Worm (Caenorhabditis elegans) whole organism, young adult: Measurements from ENCODE around the gene fbxa-95.

Source experiments
- B0261.1 ChIP-seq: sonication (generic microtip); optimal IDR thresholded peaks from 2 replicates; lab custom pipeline; 2016; ENCODE audit warnings: mild to moderate bottlenecking, missing genetic modification characterization, moderate library complexity, missing compliant biosample characterization
- F52B5.7 ChIP-seq: sonication (generic microtip); optimal IDR thresholded peaks from 2 replicates; lab custom pipeline; 2016; ENCODE audit warnings: mild to moderate bottlenecking, missing genetic modification characterization, missing compliant biosample characterization
- F55B11.4 ChIP-seq: sonication (generic microtip); optimal IDR thresholded peaks from 2 replicates; lab custom pipeline; 2016; ENCODE audit warnings: missing compliant biosample characterization, missing genetic modification characterization, borderline replicate concordance; ENCODE audit not compliant: insufficient read depth
- F57C9.4 ChIP-seq: sonication (generic microtip); optimal IDR thresholded peaks from 2 replicates; lab custom pipeline; 2017; ENCODE audit warnings: mild to moderate bottlenecking, missing genetic modification characterization, missing compliant biosample characterization
- T26A5.8 ChIP-seq: sonication (generic microtip); optimal IDR thresholded peaks from 2 replicates; lab custom pipeline; 2016; ENCODE audit warnings: missing genetic modification characterization, missing compliant biosample characterization
- Y53F4B.3 ChIP-seq: fragments of 200-800 bp; sonication (Bioruptor generic); IDR thresholded peaks from 2 replicates; pipeline ENCODE4 v1.3.6; 2022; ENCODE audit warnings: missing genetic modification reagents, missing genetic modification characterization, missing compliant biosample characterization
- Y53G8AR.9 ChIP-seq: fragments of 200-800 bp; sonication (Bioruptor generic); conservative IDR thresholded peaks from 2 replicates; pipeline ENCODE4 v1.3.6; 2022; ENCODE audit warnings: missing genetic modification reagents, missing genetic modification characterization, missing compliant biosample characterization
- Y56A3A.18 ChIP-seq: fragments of 200-800 bp; sonication (Bioruptor generic); IDR thresholded peaks from 2 replicates; pipeline ENCODE4 v1.3.6; 2022; ENCODE audit warnings: missing genetic modification reagents, missing genetic modification characterization, missing compliant biosample characterization
- Y67H2A.10 ChIP-seq: fragments of 200-800 bp; sonication (Bioruptor generic); conservative IDR thresholded peaks from 2 replicates; pipeline ENCODE4 v1.3.6; 2022; ENCODE audit warnings: missing genetic modification reagents, missing genetic modification characterization, missing compliant biosample characterization
- Y95B8A.8 ChIP-seq: fragments of 200-800 bp; sonication (Bioruptor generic); IDR thresholded peaks from 2 replicates; pipeline ENCODE4 v1.3.6; 2022; ENCODE audit warnings: missing genetic modification reagents, missing genetic modification characterization, missing compliant biosample characterization
- attf-6 ChIP-seq: fragments of 200-800 bp; sonication (Bioruptor generic); IDR thresholded peaks from 2 replicates; pipeline ENCODE4 v1.3.6; 2022; ENCODE audit warnings: missing genetic modification reagents, missing genetic modification characterization, missing compliant biosample characterization
- ccch-3 ChIP-seq: fragments of 200-800 bp; sonication (Bioruptor generic); optimal IDR thresholded peaks from 2 replicates; lab custom pipeline; 2018; ENCODE audit warnings: mild to moderate bottlenecking, missing genetic modification characterization, missing compliant biosample characterization
- dpff-1 ChIP-seq: sonication (generic microtip); optimal IDR thresholded peaks from 2 replicates; lab custom pipeline; 2017; ENCODE audit warnings: mild to moderate bottlenecking, missing genetic modification characterization, missing compliant biosample characterization
- egrh-3 ChIP-seq: fragments of 200-800 bp; sonication (Bioruptor generic); IDR thresholded peaks from 2 replicates; pipeline ENCODE4 v1.3.6; 2022; ENCODE audit warnings: missing genetic modification reagents, missing genetic modification characterization, missing compliant biosample characterization
- ekl-4 ChIP-seq: fragments of 200-800 bp; sonication (Bioruptor generic); IDR thresholded peaks from 2 replicates; pipeline ENCODE4 v1.3.6; 2022; ENCODE audit warnings: missing genetic modification reagents, missing genetic modification characterization, missing compliant biosample characterization
- ets-4 ChIP-seq: fragments of 200-800 bp; sonication (Bioruptor generic); optimal IDR thresholded peaks from 2 replicates; lab custom pipeline; 2018; ENCODE audit warnings: mild to moderate bottlenecking, missing genetic modification characterization, missing compliant biosample characterization
- fkh-3 ChIP-seq: sonication (generic microtip); optimal IDR thresholded peaks from 2 replicates; lab custom pipeline; 2016; ENCODE audit warnings: mild to moderate bottlenecking, missing genetic modification characterization, missing compliant biosample characterization
- gei-17 ChIP-seq: fragments of 200-800 bp; sonication (Bioruptor generic); optimal IDR thresholded peaks from 2 replicates; lab custom pipeline; 2018; ENCODE audit warnings: mild to moderate bottlenecking, missing genetic modification characterization, missing compliant biosample characterization
- him-1 ChIP-seq: sonication (generic microtip); optimal IDR thresholded peaks from 2 replicates; lab custom pipeline; 2016; ENCODE audit warnings: missing genotype, missing genetic modification reagents, missing genetic modification characterization, missing compliant biosample characterization
- hlh-26 ChIP-seq: fragments of 200-800 bp; sonication (Bioruptor generic); conservative IDR thresholded peaks from 2 replicates; pipeline ENCODE4 v1.3.6; 2022; ENCODE audit warnings: missing genetic modification reagents, missing genetic modification characterization, missing compliant biosample characterization
- hrde-1 ChIP-seq: sonication (generic microtip); optimal IDR thresholded peaks from 2 replicates; lab custom pipeline; 2016; ENCODE audit warnings: missing genetic modification characterization, mild to moderate bottlenecking, missing compliant biosample characterization, moderate library complexity, missing genotype, missing genetic modification reagents, borderline replicate concordance
- hsf-1 ChIP-seq: fragments of 200-800 bp; sonication (Bioruptor generic); IDR thresholded peaks from 2 replicates; pipeline ENCODE4 v1.3.6; 2022; ENCODE audit warnings: missing genetic modification reagents, missing genetic modification characterization, missing compliant biosample characterization
- lin-40 ChIP-seq: sonication (generic microtip); optimal IDR thresholded peaks from 2 replicates; lab custom pipeline; 2016; ENCODE audit warnings: missing genetic modification characterization, mild to moderate bottlenecking, missing compliant biosample characterization, missing genotype, missing genetic modification reagents
- lin-54 ChIP-seq: fragments of 200-800 bp; sonication (Bioruptor generic); optimal IDR thresholded peaks from 2 replicates; lab custom pipeline; 2018; ENCODE audit warnings: mild to moderate bottlenecking, missing genetic modification characterization, missing compliant biosample characterization
- madf-3 ChIP-seq: fragments of 200-800 bp; sonication (Bioruptor generic); IDR thresholded peaks from 2 replicates; pipeline ENCODE4 v1.3.6; 2022; ENCODE audit warnings: missing genetic modification reagents, missing genetic modification characterization, missing compliant biosample characterization
- mcd-1 ChIP-seq: fragments of 200-800 bp; sonication (Bioruptor generic); IDR thresholded peaks from 2 replicates; pipeline ENCODE4 v1.3.6; 2022; ENCODE audit warnings: missing genetic modification reagents, missing genetic modification characterization, missing compliant biosample characterization
- mes-4 ChIP-seq: sonication (generic microtip); optimal IDR thresholded peaks from 2 replicates; lab custom pipeline; 2016; ENCODE audit warnings: missing genotype, missing genetic modification characterization, missing compliant biosample characterization
- mxl-1 ChIP-seq: sonication (generic microtip); optimal IDR thresholded peaks from 2 replicates; lab custom pipeline; 2016; ENCODE audit warnings: missing genetic modification characterization, missing compliant biosample characterization
- nfya-1 ChIP-seq: sonication (generic microtip); optimal IDR thresholded peaks from 2 replicates; lab custom pipeline; 2017; ENCODE audit warnings: antibody characterized with exemption, missing compliant biosample characterization, missing genetic modification characterization, borderline replicate concordance; ENCODE audit not compliant: insufficient read depth
- nfya-2 ChIP-seq: fragments of 200-800 bp; sonication (Bioruptor generic); IDR thresholded peaks from 2 replicates; pipeline ENCODE4 v1.3.6; 2022; ENCODE audit warnings: missing genetic modification reagents, missing genetic modification characterization, missing compliant biosample characterization
- nhr-179 ChIP-seq: sonication (generic microtip); optimal IDR thresholded peaks from 2 replicates; lab custom pipeline; 2016; ENCODE audit warnings: mild to moderate bottlenecking, missing genetic modification characterization, missing compliant biosample characterization
- pbrm-1 ChIP-seq: fragments of 200-800 bp; sonication (Bioruptor generic); IDR thresholded peaks from 2 replicates; pipeline ENCODE4 v1.3.6; 2022; ENCODE audit warnings: missing genetic modification reagents, missing genetic modification characterization, missing compliant biosample characterization
- sdz-38 ChIP-seq: sonication (generic microtip); optimal IDR thresholded peaks from 2 replicates; lab custom pipeline; 2016; ENCODE audit warnings: missing genotype, missing genetic modification characterization, missing compliant biosample characterization
- snpc-1.1 ChIP-seq: sonication (generic microtip); optimal IDR thresholded peaks from 2 replicates; lab custom pipeline; 2017; ENCODE audit warnings: missing genetic modification characterization, mild to moderate bottlenecking, missing compliant biosample characterization, antibody characterized with exemption, moderate library complexity, missing genotype, missing genetic modification reagents; ENCODE audit not compliant: insufficient read depth
- snpc-1.3 ChIP-seq: sonication (generic microtip); optimal IDR thresholded peaks from 2 replicates; lab custom pipeline; 2017; ENCODE audit warnings: missing genetic modification characterization, mild to moderate bottlenecking, missing compliant biosample characterization, antibody characterized with exemption, moderate library complexity, missing genotype, missing genetic modification reagents; ENCODE audit not compliant: insufficient read depth
- snpc-3.4 ChIP-seq: sonication (generic microtip); optimal IDR thresholded peaks from 2 replicates; lab custom pipeline; 2017; ENCODE audit warnings: missing genetic modification characterization, mild to moderate bottlenecking, missing compliant biosample characterization, antibody characterized with exemption, moderate library complexity, missing genotype, missing genetic modification reagents
- snpc-4 ChIP-seq, 5 experiments: fragments of 150-350 bp in 1 of 5; sonication (generic microtip) in 4 of 5; optimal IDR thresholded peaks; 2 replicates each; lab custom pipeline; 2014 to 2018; ENCODE audit warnings: missing genetic modification characterization in 5 of 5, missing biosample characterization in 3 of 5, antibody characterized with exemption in 2 of 5, mild to moderate bottlenecking in 2 of 5, missing compliant biosample characterization in 2 of 5, missing genotype in 2 of 5, moderate library complexity in 2 of 5, missing genetic modification reagents in 1 of 5
- unc-130 ChIP-seq: sonication (generic microtip); optimal IDR thresholded peaks from 2 replicates; lab custom pipeline; 2016; ENCODE audit warnings: missing genetic modification reagents, missing genetic modification characterization, missing compliant biosample characterization
- xnd-1 ChIP-seq: sonication (generic microtip); optimal IDR thresholded peaks from 2 replicates; lab custom pipeline; 2016; ENCODE audit warnings: missing genotype, missing genetic modification reagents, missing genetic modification characterization, missing compliant biosample characterization
- zfh-2 ChIP-seq: fragments of 200-800 bp; sonication (Bioruptor generic); conservative IDR thresholded peaks from 2 replicates; pipeline ENCODE4 v1.3.6; 2022; ENCODE audit warnings: missing genetic modification reagents, missing genetic modification characterization, missing compliant biosample characterization
- zim-3 ChIP-seq: sonication (generic microtip); optimal IDR thresholded peaks from 2 replicates; lab custom pipeline; 2017; ENCODE audit warnings: mild to moderate bottlenecking, missing genetic modification characterization, moderate library complexity, missing compliant biosample characterization

The fbxa-95 gene

ce11 chrV:15569702-15570430, 1.4 kb upstream of the fbxa-95 start, which contains the start of gene lsm-5 (continued):
- TF ChIP-seq hlh-26 (GFP tag; lab: Robert Waterston, UW): no peak
- TF ChIP-seq lin-54: peak; percentile 79
- no peak for TF ChIP-seq F55B11.4 (tag; lab: Kevin White, UChicago)
- TF ChIP-seq ccch-3: no peak
- TF ChIP-seq B0261.1 (tag; lab: Kevin White, UChicago): no peak
- no peak for TF ChIP-seq F52B5.7 (tag; lab: Kevin White, UChicago)
- no peak for TF ChIP-seq snpc-1.1 (tag; lab: Kevin White, UChicago)
- no peak for TF ChIP-seq snpc-1.3
- TF ChIP-seq Y56A3A.18 (GFP tag; lab: Robert Waterston, UW): no peak
- TF ChIP-seq Y53F4B.3: no peak
- TF ChIP-seq sdz-38 (tag; lab: Kevin White, UChicago): no peak
- TF ChIP-seq Y67H2A.10 (GFP tag; lab: Robert Waterston, UW): no peak
- TF ChIP-seq snpc-3.4 (tag; lab: Kevin White, UChicago): no peak
- TF ChIP-seq nhr-179: no peak
- TF ChIP-seq him-1 (tag; lab: Kevin White, UChicago): peak; percentile 34
- no peak for TF ChIP-seq hrde-1 (tag; lab: Kevin White, UChicago)
- TF ChIP-seq snpc-4 (GFP tag; optimal IDR thresholded peaks at IDR 0.05; lab: Kevin White, UChicago): no peak
- peak in 1 of 4 experiments; percentile 25 for TF ChIP-seq snpc-4 (tag; optimal IDR thresholded peaks at IDR 0.05; lab: Kevin White, UChicago)
- TF ChIP-seq lin-40: no peak
- TF ChIP-seq egrh-3: no peak
- no peak for TF ChIP-seq mxl-1 (tag; lab: Kevin White, UChicago)
- TF ChIP-seq zim-3 (tag; lab: Kevin White, UChicago): no peak
- TF ChIP-seq zfh-2 (GFP tag; lab: Robert Waterston, UW): no peak
- no peak for TF ChIP-seq ekl-4 (GFP tag; lab: Robert Waterston, UW)
- no peak for TF ChIP-seq gei-17
- no peak for TF ChIP-seq Y95B8A.8 (GFP tag; lab: Robert Waterston, UW)
- TF ChIP-seq nfya-1 (tag; lab: Kevin White, UChicago): no peak
- TF ChIP-seq ets-4: no peak
- no peak for TF ChIP-seq F57C9.4 (tag; lab: Kevin White, UChicago)
- TF ChIP-seq pbrm-1: no peak
- TF ChIP-seq attf-6 (GFP tag; lab: Robert Waterston, UW): no peak
- TF ChIP-seq xnd-1: no peak

ce11 chrV:15572613-15573012, 1.3 kb downstream of the fbxa-95 start, which contains the start of gene fbxa-94:
Gene fbxa-94 (plus strand): TSS chrV:15572913.
- TF ChIP-seq mes-4 (tag; lab: Kevin White, UChicago) (no peak), egrh-3 (no peak), unc-130 (GFP tag; lab: Kevin White, UChicago) (no peak), nfya-2 (GFP tag; lab: Robert Waterston, UW) (no peak), madf-3 (GFP tag; lab: Robert Waterston, UW) (no peak), mcd-1 (GFP tag; lab: Robert Waterston, UW) (no peak), hsf-1 (no peak), dpff-1 (tag; lab: Kevin White, UChicago) (no peak), T26A5.8 (no peak), fkh-3 (tag; lab: Kevin White, UChicago) (no peak), lin-40 (no peak), Y53G8AR.9 (no peak)
